Fruit fly (Drosophila melanogaster) whole organism, embryonic: ENCODE results near the gene CG3546.

ENCODE experiments used
- CG10431 ChIP-seq: fragments of 200-800 bp; sonication (Bioruptor generic); optimal IDR thresholded peaks from 3 replicates; lab custom pipeline; 2018; ENCODE audit warnings: missing biosample characterization, mild to moderate bottlenecking, missing genetic modification characterization
- CG11456 ChIP-seq: fragments of 200-800 bp; sonication (Bioruptor generic); IDR thresholded peaks from 3 replicates; pipeline ENCODE4 v1.3.6; 2022; ENCODE audit warnings: missing biosample characterization, missing genetic modification characterization
- CG12744 ChIP-seq: fragments of 200-800 bp; sonication (Bioruptor generic); optimal IDR thresholded peaks from 2 replicates; lab custom pipeline; 2016; ENCODE audit warnings: missing biosample characterization, missing genetic modification characterization
- CG14441 ChIP-seq: fragments of 200-800 bp; sonication (Bioruptor generic); IDR thresholded peaks from 2 replicates; pipeline ENCODE4 v1.3.6; 2022; ENCODE audit warnings: missing biosample characterization, missing genetic modification characterization
- CG17186 ChIP-seq: fragments of 200-800 bp; sonication (Bioruptor generic); optimal IDR thresholded peaks from 3 replicates; lab custom pipeline; 2017; ENCODE audit warnings: missing biosample characterization, missing genetic modification reagents, missing genetic modification characterization
- CG17802 ChIP-seq: fragments of 200-800 bp; sonication (Bioruptor generic); optimal IDR thresholded peaks from 2 replicates; lab custom pipeline; 2018; ENCODE audit warnings: missing biosample characterization, mild to moderate bottlenecking, missing genetic modification characterization, moderate library complexity
- CG1832 ChIP-seq: fragments of 200-800 bp; sonication (Bioruptor generic); optimal IDR thresholded peaks from 2 replicates; lab custom pipeline; 2017; ENCODE audit warnings: missing biosample characterization, mild to moderate bottlenecking, missing genetic modification characterization, inconsistent platforms
- CG2116 ChIP-seq: fragments of 200-800 bp; sonication (Bioruptor generic); optimal IDR thresholded peaks from 3 replicates; lab custom pipeline; 2018; ENCODE audit warnings: missing biosample characterization, mild to moderate bottlenecking, missing genetic modification characterization
- CG2129 ChIP-seq: fragments of 200-800 bp; sonication (Bioruptor generic); IDR thresholded peaks from 2 replicates; pipeline ENCODE4 v1.3.6; 2022; ENCODE audit warnings: missing biosample characterization, missing genetic modification characterization; ENCODE audit not compliant: partially characterized antibody
- CG3281 ChIP-seq: fragments of 200-800 bp; sonication (Bioruptor generic); optimal IDR thresholded peaks from 3 replicates; lab custom pipeline; 2017; ENCODE audit warnings: missing biosample characterization, mild to moderate bottlenecking, missing genetic modification characterization
- CG34376 ChIP-seq: fragments of 200-800 bp; sonication (Bioruptor generic); optimal IDR thresholded peaks from 2 replicates; lab custom pipeline; 2018; ENCODE audit warnings: missing biosample characterization, mild to moderate bottlenecking, missing genetic modification characterization
- CG6683 ChIP-seq: fragments of 200-800 bp; sonication (Bioruptor generic); optimal IDR thresholded peaks from 2 replicates; lab custom pipeline; 2017; ENCODE audit warnings: missing biosample characterization, mild to moderate bottlenecking, missing genetic modification characterization, missing genetic modification reagents
- CG7745 ChIP-seq: fragments of 200-800 bp; sonication (Bioruptor generic); optimal IDR thresholded peaks from 2 replicates; lab custom pipeline; 2018; ENCODE audit warnings: missing biosample characterization, mild to moderate bottlenecking, missing genetic modification characterization, moderate library complexity
- CG9609 ChIP-seq: fragments of 200-800 bp; sonication (Bioruptor generic); optimal IDR thresholded peaks from 3 replicates; lab custom pipeline; 2016; ENCODE audit warnings: missing biosample characterization, missing genetic modification characterization
- CkIIα-i1 ChIP-seq: fragments of 200-800 bp; sonication (Bioruptor generic); IDR thresholded peaks from 2 replicates; pipeline ENCODE4 v1.3.6; 2022; ENCODE audit warnings: missing biosample characterization, missing genetic modification characterization
- Dbx ChIP-seq: fragments of 200-800 bp; sonication (Bioruptor generic); IDR thresholded peaks from 3 replicates; pipeline ENCODE4 v1.3.6; 2022; ENCODE audit warnings: missing biosample characterization, missing genetic modification characterization
- Dip2 ChIP-seq: fragments of 200-800 bp; sonication (Bioruptor generic); IDR thresholded peaks from 2 replicates; pipeline ENCODE4 v1.3.6; 2022; ENCODE audit warnings: missing biosample characterization, missing genetic modification characterization
- Doc3 ChIP-seq: fragments of 200-800 bp; sonication (Bioruptor generic); IDR thresholded peaks from 3 replicates; pipeline ENCODE4 v1.3.6; 2022; ENCODE audit warnings: missing biosample characterization, missing genetic modification characterization; ENCODE audit not compliant: partially characterized antibody
- ERR ChIP-seq: fragments of 200-800 bp; sonication (Bioruptor generic); optimal IDR thresholded peaks from 2 replicates; lab custom pipeline; 2016; ENCODE audit warnings: missing biosample characterization, missing genetic modification characterization
- HLH4C ChIP-seq: fragments of 200-800 bp; sonication (Bioruptor generic); IDR thresholded peaks from 3 replicates; pipeline ENCODE4 v1.3.6; 2022; ENCODE audit warnings: missing biosample characterization, missing genetic modification characterization; ENCODE audit not compliant: partially characterized antibody
- HmgD ChIP-seq: fragments of 200-800 bp; sonication (Bioruptor generic); optimal IDR thresholded peaks from 3 replicates; lab custom pipeline; 2016; ENCODE audit warnings: missing biosample characterization, missing genetic modification characterization
- HmgZ ChIP-seq: fragments of 200-800 bp; sonication (Bioruptor generic); optimal IDR thresholded peaks from 2 replicates; lab custom pipeline; 2018; ENCODE audit warnings: missing biosample characterization, mild to moderate bottlenecking, missing genetic modification characterization
- Hmx ChIP-seq: fragments of 200-800 bp; sonication (Bioruptor generic); optimal IDR thresholded peaks from 2 replicates; lab custom pipeline; 2016; ENCODE audit warnings: missing biosample characterization, missing genetic modification characterization
- Kr ChIP-seq: fragments of 200-800 bp; sonication (Bioruptor generic); optimal IDR thresholded peaks from 2 replicates; lab custom pipeline; 2017; ENCODE audit warnings: missing biosample characterization, mild to moderate bottlenecking, missing genetic modification characterization
- Mes4 ChIP-seq: fragments of 200-800 bp; sonication (Bioruptor generic); optimal IDR thresholded peaks from 2 replicates; lab custom pipeline; 2016; ENCODE audit warnings: missing biosample characterization, missing genetic modification characterization
- Oli ChIP-seq: fragments of 200-800 bp; sonication (Bioruptor generic); optimal IDR thresholded peaks from 2 replicates; lab custom pipeline; 2018; ENCODE audit warnings: missing biosample characterization, mild to moderate bottlenecking, missing genetic modification characterization, moderate library complexity
- Sox100B ChIP-seq: fragments of 200-800 bp; sonication (Bioruptor generic); optimal IDR thresholded peaks from 3 replicates; lab custom pipeline; 2018; ENCODE audit warnings: missing biosample characterization, mild to moderate bottlenecking, missing genetic modification characterization
- Spps ChIP-seq: fragments of 200-800 bp; sonication (Bioruptor generic); optimal IDR thresholded peaks from 2 replicates; lab custom pipeline; 2018; ENCODE audit warnings: missing biosample characterization, mild to moderate bottlenecking, missing genetic modification characterization
- al ChIP-seq: fragments of 200-800 bp; sonication (Bioruptor generic); IDR thresholded peaks from 2 replicates; pipeline ENCODE4 v1.3.6; 2022; ENCODE audit warnings: missing biosample characterization, missing genetic modification characterization
- dan ChIP-seq: fragments of 200-800 bp; sonication (Bioruptor generic); IDR thresholded peaks from 2 replicates; pipeline ENCODE4 v1.3.6; 2022; ENCODE audit warnings: missing biosample characterization, missing genetic modification characterization
- dimm ChIP-seq: fragments of 200-800 bp; sonication (Bioruptor generic); IDR thresholded peaks from 2 replicates; pipeline ENCODE4 v1.3.6; 2022; ENCODE audit warnings: missing biosample characterization, missing genetic modification characterization
- disco-r ChIP-seq: fragments of 200-800 bp; sonication (Bioruptor generic); optimal IDR thresholded peaks from 2 replicates; lab custom pipeline; 2016; ENCODE audit warnings: missing biosample characterization, missing genetic modification characterization
- gcm ChIP-seq: fragments of 200-800 bp; sonication (Bioruptor generic); optimal IDR thresholded peaks from 2 replicates; lab custom pipeline; 2019; ENCODE audit warnings: missing biosample characterization, mild to moderate bottlenecking, missing genetic modification characterization, moderate library complexity
- gem ChIP-seq: fragments of 200-800 bp; sonication (Bioruptor generic); optimal IDR thresholded peaks from 2 replicates; lab custom pipeline; 2019; ENCODE audit warnings: missing biosample characterization, mild to moderate bottlenecking, missing genetic modification characterization, moderate library complexity
- grau ChIP-seq: fragments of 200-800 bp; optimal IDR thresholded peaks from 3 replicates; lab custom pipeline; 2019; ENCODE audit warnings: missing biosample characterization, mild to moderate bottlenecking, missing genetic modification characterization, moderate library complexity
- gt ChIP-seq: fragments of 200-800 bp; sonication (Bioruptor generic); IDR thresholded peaks from 2 replicates; pipeline ENCODE4 v1.3.6; 2022; ENCODE audit warnings: missing biosample characterization, missing genetic modification characterization
- h ChIP-seq: fragments of >200 bp; optimal IDR thresholded peaks from 2 replicates; lab custom pipeline; 2017
- lmd ChIP-seq: fragments of 200-800 bp; sonication (Bioruptor generic); IDR thresholded peaks from 2 replicates; pipeline ENCODE4 v1.3.6; 2022; ENCODE audit warnings: missing biosample characterization, missing genetic modification characterization
- nau ChIP-seq: fragments of 200-800 bp; sonication (Bioruptor generic); optimal IDR thresholded peaks from 3 replicates; lab custom pipeline; 2017; ENCODE audit warnings: missing biosample characterization, mild to moderate bottlenecking, missing genetic modification characterization, missing genetic modification reagents
- pita ChIP-seq: fragments of 200-800 bp; sonication (Bioruptor generic); optimal IDR thresholded peaks from 2 replicates; lab custom pipeline; 2017; ENCODE audit warnings: missing biosample characterization, mild to moderate bottlenecking, missing genetic modification characterization
- pros ChIP-seq: fragments of 200-800 bp; sonication (Bioruptor generic); optimal IDR thresholded peaks from 3 replicates; lab custom pipeline; 2019; ENCODE audit warnings: missing biosample characterization, mild to moderate bottlenecking, missing genetic modification characterization, moderate library complexity
- ranshi ChIP-seq: fragments of 200-800 bp; sonication (Bioruptor generic); IDR thresholded peaks from 2 replicates; pipeline ENCODE4 v1.3.6; 2022; ENCODE audit warnings: missing biosample characterization, missing genetic modification characterization
- run ChIP-seq: fragments of 200-800 bp; sonication (Bioruptor generic); optimal IDR thresholded peaks from 3 replicates; lab custom pipeline; 2018; ENCODE audit warnings: missing biosample characterization, mild to moderate bottlenecking, missing genetic modification characterization
- salm ChIP-seq: fragments of 200-800 bp; sonication (Bioruptor generic); optimal IDR thresholded peaks from 2 replicates; lab custom pipeline; 2018; ENCODE audit warnings: missing biosample characterization, mild to moderate bottlenecking, missing genetic modification characterization
- sc ChIP-seq, 3 experiments: fragments of >200 bp in 2 of 3; fragments of 200-800 bp in 1 of 3; sonication (Bioruptor generic) in 1 of 3; optimal IDR thresholded peaks; 2 replicates in 2 of 3; 3 replicates in 1 of 3; lab custom pipeline; 2017; ENCODE audit warnings: mild to moderate bottlenecking in 1 of 3, missing biosample characterization in 1 of 3, missing genetic modification characterization in 1 of 3, missing genetic modification reagents in 1 of 3
- schlank ChIP-seq: fragments of 200-800 bp; sonication (Bioruptor generic); optimal IDR thresholded peaks from 2 replicates; lab custom pipeline; 2018; ENCODE audit warnings: missing biosample characterization, mild to moderate bottlenecking, missing genetic modification characterization
- stwl ChIP-seq: fragments of 200-800 bp; sonication (Bioruptor generic); optimal IDR thresholded peaks from 3 replicates; lab custom pipeline; 2018; ENCODE audit warnings: missing biosample characterization, mild to moderate bottlenecking, missing genetic modification characterization, moderate library complexity
- vvl ChIP-seq: fragments of 200-800 bp; sonication (Bioruptor generic); IDR thresholded peaks from 2 replicates; pipeline ENCODE4 v1.3.6; 2022; ENCODE audit warnings: missing biosample characterization, missing genetic modification characterization
- wdn ChIP-seq: fragments of 200-800 bp; sonication (Bioruptor generic); IDR thresholded peaks from 2 replicates; pipeline ENCODE4 v1.3.6; 2022; ENCODE audit warnings: missing biosample characterization, missing genetic modification characterization

CG3546 gene

DNA sequence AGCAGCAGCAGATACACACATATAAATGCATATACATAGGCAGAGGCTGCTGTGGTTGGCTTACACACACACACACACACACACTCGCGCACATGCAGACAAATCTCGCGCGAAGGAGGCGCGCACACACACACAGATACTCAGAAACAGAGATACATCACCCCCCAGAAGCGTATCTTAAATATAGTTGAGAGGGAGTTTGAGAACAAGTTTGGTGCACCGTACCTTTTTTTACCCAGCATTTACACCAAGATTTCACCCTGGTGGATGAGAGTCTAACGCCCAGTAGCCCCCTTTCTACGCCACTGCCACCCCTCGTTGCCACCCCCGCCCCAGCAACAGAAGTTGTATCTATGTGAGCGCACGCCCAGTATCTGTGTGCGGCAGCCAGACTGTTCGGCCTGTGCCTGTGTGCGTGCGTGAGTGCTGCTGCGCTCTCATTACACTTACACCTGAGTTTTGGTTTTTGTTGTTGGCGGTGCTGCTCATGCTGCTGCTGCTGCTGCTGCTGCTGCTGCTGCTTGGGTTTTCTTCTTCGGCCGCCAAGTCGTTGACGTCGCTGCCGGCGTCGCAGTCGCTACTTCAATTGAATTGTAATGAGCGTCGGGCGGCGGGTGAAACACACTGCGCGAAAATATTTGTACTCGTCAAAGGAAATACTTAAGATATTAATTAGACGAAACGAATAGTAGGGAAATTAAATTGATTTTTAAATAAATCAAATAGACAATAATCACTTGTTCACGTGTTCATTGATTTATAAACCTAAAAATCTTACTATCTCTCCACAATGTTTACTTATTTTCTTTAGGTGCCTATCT is 32.3 kb downstream of the CG3546 start (continued):
- peak; percentile 31 for TF ChIP-seq CG1832
- peak; percentile 39 for TF ChIP-seq Mes4
- peak; percentile 60 for TF ChIP-seq Kr
- TF ChIP-seq dimm (GFP tag; lab: Robert Waterston, UW) = peak; percentile 66; the same call in 1 of the 2 replicates
- TF ChIP-seq CG34376 (GFP tag; lab: Kevin White, UChicago) = no peak
- peak; percentile 2 for TF ChIP-seq CG17186 (GFP tag; lab: Kevin White, UChicago)
- TF ChIP-seq Dbx (GFP tag; lab: Robert Waterston, UW) = peak; percentile 82
- TF ChIP-seq CkIIα-i1 (GFP tag; lab: Robert Waterston, UW) = 0 out of 2 replicates have a peak, but pooled peaks have one; percentile 24
- TF ChIP-seq run (tag; lab: Kevin White, UChicago) = no peak
- no peak for TF ChIP-seq Hmx
- peak; percentile 70 for TF ChIP-seq HmgZ (tag; lab: Kevin White, UChicago)
- peak; percentile 82 for TF ChIP-seq Oli (tag; lab: Kevin White, UChicago)
- TF ChIP-seq CG9609 (GFP tag; lab: Kevin White, UChicago) = peak; percentile 63
- no peak for TF ChIP-seq pita
- TF ChIP-seq salm = peak; percentile 14
- peak; percentile 74 for TF ChIP-seq grau
- no peak for TF ChIP-seq CG12744 (GFP tag; lab: Kevin White, UChicago)
- TF ChIP-seq CG6683 = peak; percentile 46
- TF ChIP-seq h (lab: Kevin White, UChicago) = no peak
- peak; percentile 93 for TF ChIP-seq CG11456
- TF ChIP-seq lmd = peak; percentile 92
- TF ChIP-seq CG7745 = no peak
- TF ChIP-seq vvl (GFP tag; lab: Robert Waterston, UW) = peak; percentile 96
- TF ChIP-seq Sox100B = peak; percentile 13
- TF ChIP-seq al = peak; percentile 68
- peak; percentile 26 for TF ChIP-seq gcm (GFP tag; lab: Kevin White, UChicago)
- TF ChIP-seq stwl (tag; lab: Kevin White, UChicago) = no peak
- peak; percentile 92 for TF ChIP-seq CG14441
- TF ChIP-seq CG2116 (GFP tag; lab: Kevin White, UChicago) = peak; percentile 21
- peak; percentile 50 for TF ChIP-seq CG17802 (tag; lab: Kevin White, UChicago)
- TF ChIP-seq disco-r (GFP tag; lab: Kevin White, UChicago) = peak; percentile 43
- TF ChIP-seq HLH4C (GFP tag; lab: Robert Waterston, UW) = no peak
- no peak for TF ChIP-seq Dip2 (GFP tag; lab: Robert Waterston, UW)
- peak; percentile 81 for TF ChIP-seq wdn (GFP tag; lab: Robert Waterston, UW)
- peak; percentile 49 for TF ChIP-seq CG3281
- TF ChIP-seq ERR (GFP tag; lab: Kevin White, UChicago) = peak; percentile 21
- peak; percentile 78 for TF ChIP-seq gt (GFP tag; lab: Robert Waterston, UW)
- TF ChIP-seq schlank (tag; lab: Kevin White, UChicago) = peak; percentile 56
- TF ChIP-seq Doc3 (GFP tag; lab: Robert Waterston, UW) = no peak
- TF ChIP-seq HmgD (GFP tag; lab: Kevin White, UChicago) = peak; percentile 12
- TF ChIP-seq gem (tag; lab: Kevin White, UChicago) = peak; percentile 88
- TF ChIP-seq dan (GFP tag; lab: Robert Waterston, UW) = peak; percentile 92
- no peak for TF ChIP-seq CG10431 (GFP tag; lab: Kevin White, UChicago)
- TF ChIP-seq pros (GFP tag; lab: Kevin White, UChicago) = peak; percentile 70
- TF ChIP-seq CG2129 = no peak
- peak; percentile 95 for TF ChIP-seq ranshi
- TF ChIP-seq sc (optimal IDR thresholded peaks at IDR 0.05; lab: Kevin White, UChicago) = no peak
- peak; percentile 76 for TF ChIP-seq sc (GFP tag; optimal IDR thresholded peaks at IDR 0.05; lab: Kevin White, UChicago)
- TF ChIP-seq Spps (tag; lab: Kevin White, UChicago) = peak; percentile 41
- peak; percentile 68 for TF ChIP-seq nau (GFP tag; lab: Kevin White, UChicago)
